Worm (Caenorhabditis elegans): ENCODE measurements around the gene T24H10.4.
A peak's percentile ranks its signal among the peaks of the same experiment; 100 is the strongest.

T24H10.4 gene

ce11 chrII:9108443-9108842, 891 bp upstream of the T24H10.4 start, which contains the start of gene dnj-23 (continued):
- no peak for TF ChIP-seq elt-3 (tag; optimal IDR thresholded peaks at IDR 0.05)
- TF ChIP-seq alr-1 (tag; optimal IDR thresholded peaks at IDR 0.05): no peak
- TF ChIP-seq sma-9 (GFP tag; optimal IDR thresholded peaks at IDR 0.05): no peak
- TF ChIP-seq sma-9 (tag; optimal IDR thresholded peaks at IDR 0.05): no peak
- no peak for TF ChIP-seq nhr-21 (tag; optimal IDR thresholded peaks at IDR 0.05)
- no peak for TF ChIP-seq ztf-4 (tag; optimal IDR thresholded peaks at IDR 0.05)
- TF ChIP-seq nhr-11 (tag; optimal IDR thresholded peaks at IDR 0.05): no peak
- TF ChIP-seq nhr-12 (tag; optimal IDR thresholded peaks at IDR 0.05): no peak
- TF ChIP-seq nhr-23 (tag; optimal IDR thresholded peaks at IDR 0.05): no peak
- no peak for TF ChIP-seq ceh-82 (tag; optimal IDR thresholded peaks at IDR 0.05)
- no peak for TF ChIP-seq snpc-4 (tag; optimal IDR thresholded peaks at IDR 0.05)
- TF ChIP-seq nhr-77 (tag; optimal IDR thresholded peaks at IDR 0.05): no peak
- TF ChIP-seq gmeb-1 (tag; optimal IDR thresholded peaks at IDR 0.05): peak; percentile 79
- no peak for TF ChIP-seq nhr-10 (tag; optimal IDR thresholded peaks at IDR 0.05)
- peak; percentile 25 for TF ChIP-seq nhr-129 (tag; optimal IDR thresholded peaks at IDR 0.05)
- no peak for TF ChIP-seq peb-1 (tag; optimal IDR thresholded peaks at IDR 0.05)
- TF ChIP-seq dmd-4 (tag; optimal IDR thresholded peaks at IDR 0.05): no peak
- TF ChIP-seq ztf-11 (tag; optimal IDR thresholded peaks at IDR 0.05): no peak

DNA sequence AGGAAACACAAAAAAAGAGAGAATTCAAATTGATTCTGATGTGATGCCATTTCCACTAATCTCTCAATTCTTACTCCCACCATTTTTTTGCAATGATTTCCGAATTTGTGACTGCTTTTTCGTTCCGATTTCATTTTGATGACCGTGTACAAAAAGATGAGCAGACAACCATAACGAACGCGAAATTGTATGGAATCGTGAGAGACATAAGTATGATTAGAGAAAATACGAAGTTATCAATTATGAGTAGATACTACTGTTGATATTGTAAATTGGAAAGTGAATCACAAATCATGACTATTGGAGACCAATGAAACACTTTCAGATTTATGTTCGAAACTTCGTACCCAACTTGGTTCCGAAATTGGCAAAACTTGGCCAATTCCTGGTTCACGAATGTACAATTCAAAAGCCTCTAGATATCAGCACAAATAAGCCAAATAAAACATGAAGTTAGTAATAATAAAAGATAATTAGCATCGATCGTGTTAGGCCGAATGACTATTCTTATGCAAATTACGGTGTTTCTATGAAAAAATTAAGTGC, 2.2 kb downstream of the T24H10.4 start:
- no peak for TF ChIP-seq elt-1 (tag; optimal IDR thresholded peaks at IDR 0.05)
- TF ChIP-seq mbf-1 (tag; optimal IDR thresholded peaks at IDR 0.05): no peak
- no peak for TF ChIP-seq nhr-237 (tag; optimal IDR thresholded peaks at IDR 0.05)
- peak; percentile 14 for TF ChIP-seq crh-2 (tag; optimal IDR thresholded peaks at IDR 0.05)
- no peak for TF ChIP-seq Y55F3AM.14 (GFP tag; optimal IDR thresholded peaks at IDR 0.05)
- no peak for TF ChIP-seq lin-39 (tag; optimal IDR thresholded peaks at IDR 0.05)
- peak; percentile 94 for TF ChIP-seq fos-1 (tag; optimal IDR thresholded peaks at IDR 0.05)
- no peak for TF ChIP-seq ceh-82 (tag; optimal IDR thresholded peaks at IDR 0.05)
- TF ChIP-seq sma-3 (GFP tag; optimal IDR thresholded peaks at IDR 0.05): no peak

ce11 chrII:9112851-9113250, 3.5 kb downstream of the T24H10.4 start, which contains the start of gene jun-1:
Gene jun-1, plus strand, starts transcription at chrII:9113157.
- no peak for TF ChIP-seq dmd-4 (tag; optimal IDR thresholded peaks at IDR 0.05)
- TF ChIP-seq sma-9 (GFP tag; optimal IDR thresholded peaks at IDR 0.05): peak; percentile 84
- no peak for TF ChIP-seq sma-9 (tag; optimal IDR thresholded peaks at IDR 0.05)
- peak; percentile 51 for TF ChIP-seq nhr-237 (tag; optimal IDR thresholded peaks at IDR 0.05)
- TF ChIP-seq lin-13 (GFP tag; optimal IDR thresholded peaks at IDR 0.05): peak; percentile 73
- peak; percentile 80 for TF ChIP-seq nhr-6 (tag; optimal IDR thresholded peaks at IDR 0.05)
- no peak for TF ChIP-seq lin-39 (tag; optimal IDR thresholded peaks at IDR 0.05)
- peak; percentile 100 for TF ChIP-seq fos-1 (tag; optimal IDR thresholded peaks at IDR 0.05)
- no peak for TF ChIP-seq unc-39 (tag; optimal IDR thresholded peaks at IDR 0.05)
- peak; percentile 67 for TF ChIP-seq blmp-1 (tag; optimal IDR thresholded peaks at IDR 0.05; ENCODE audit: insufficient read depth)
- peak; percentile 88 for TF ChIP-seq crh-2 (tag; optimal IDR thresholded peaks at IDR 0.05)
- TF ChIP-seq skn-1 (tag; optimal IDR thresholded peaks at IDR 0.05): no peak
- no peak for TF ChIP-seq mbf-1 (tag; optimal IDR thresholded peaks at IDR 0.05)
- peak; percentile 91 for TF ChIP-seq unc-55 (GFP tag; optimal IDR thresholded peaks at IDR 0.05)
- no peak for TF ChIP-seq ztf-1 (GFP tag; conservative IDR thresholded peaks at IDR 0.05)
- TF ChIP-seq alr-1 (tag; optimal IDR thresholded peaks at IDR 0.05): no peak
- peak; percentile 68 to 91 for TF ChIP-seq lsy-2 (tag; optimal IDR thresholded peaks at IDR 0.05)
- peak; percentile 88 for TF ChIP-seq sem-4 (tag; optimal IDR thresholded peaks at IDR 0.05)
- TF ChIP-seq nhr-11 (tag; optimal IDR thresholded peaks at IDR 0.05): no peak
- TF ChIP-seq elt-3 (tag; optimal IDR thresholded peaks at IDR 0.05): no peak
- peak; percentile 91 for TF ChIP-seq F13H6.1 (tag; optimal IDR thresholded peaks at IDR 0.05)
- no peak for TF ChIP-seq peb-1 (tag; optimal IDR thresholded peaks at IDR 0.05)
- no peak for TF ChIP-seq nhr-12 (tag; optimal IDR thresholded peaks at IDR 0.05)
- peak; percentile 94 for TF ChIP-seq ztf-4 (tag; optimal IDR thresholded peaks at IDR 0.05)
- TF ChIP-seq nhr-23 (tag; optimal IDR thresholded peaks at IDR 0.05): no peak
- TF ChIP-seq aly-2 (tag; optimal IDR thresholded peaks at IDR 0.05): no peak
- peak; percentile 18 for TF ChIP-seq ceh-82 (tag; optimal IDR thresholded peaks at IDR 0.05)
- no peak for TF ChIP-seq elt-1 (tag; optimal IDR thresholded peaks at IDR 0.05)
- no peak for TF ChIP-seq R02D3.7 (tag; optimal IDR thresholded peaks at IDR 0.05)
- TF ChIP-seq zag-1 (tag; optimal IDR thresholded peaks at IDR 0.05): peak; percentile 13
- TF ChIP-seq Y55F3AM.14 (GFP tag; optimal IDR thresholded peaks at IDR 0.05): peak; percentile 36
- TF ChIP-seq nhr-10 (tag; optimal IDR thresholded peaks at IDR 0.05): no peak
- peak; percentile 12 for TF ChIP-seq mab-5 (tag; optimal IDR thresholded peaks at IDR 0.05)
- peak; percentile 94 for TF ChIP-seq nhr-25 (tag; optimal IDR thresholded peaks at IDR 0.05)
- TF ChIP-seq nhr-21 (tag; optimal IDR thresholded peaks at IDR 0.05): peak; percentile 93
- peak; percentile 98 for TF ChIP-seq C34F6.9 (tag; optimal IDR thresholded peaks at IDR 0.05)
- TF ChIP-seq gmeb-1 (tag; optimal IDR thresholded peaks at IDR 0.05): peak; percentile 73
- no peak for TF ChIP-seq ztf-11 (tag; optimal IDR thresholded peaks at IDR 0.05)
- no peak for TF ChIP-seq ama-1 (optimal IDR thresholded peaks at IDR 0.05)
- peak; percentile 11 for TF ChIP-seq unc-62 (GFP tag; optimal IDR thresholded peaks at IDR 0.05)
- peak; percentile 90 for TF ChIP-seq egl-27 (tag; optimal IDR thresholded peaks at IDR 0.05)
- peak; percentile 93 for TF ChIP-seq nhr-129 (tag; optimal IDR thresholded peaks at IDR 0.05)
- TF ChIP-seq sma-3 (GFP tag; optimal IDR thresholded peaks at IDR 0.05): peak; percentile 94
- TF ChIP-seq lin-11 (tag; optimal IDR thresholded peaks at IDR 0.05): no peak
- peak; percentile 51 for TF ChIP-seq ceh-16 (tag; optimal IDR thresholded peaks at IDR 0.05)
